Worm (Caenorhabditis elegans) whole organism, L1 larva: Measurements from ENCODE around the gene F09G2.2.

Source experiments
- aly-2 ChIP-seq: fragments of 150-350 bp; optimal IDR thresholded peaks from 2 replicates; lab custom pipeline; 2014; ENCODE audit warnings: missing biosample characterization, missing genetic modification characterization
- ceh-63 ChIP-seq: fragments of 200-800 bp; sonication (Bioruptor generic); optimal IDR thresholded peaks from 2 replicates; lab custom pipeline; 2018; ENCODE audit warnings: mild to moderate bottlenecking, missing genetic modification characterization, missing compliant biosample characterization
- elt-3 ChIP-seq, 6 experiments: fragments of 150-350 bp in 1 of 6; sonication (generic microtip); optimal IDR thresholded peaks; 2 replicates each; lab custom pipeline; 2017 to 2018; ENCODE audit warnings: missing biosample characterization in 6 of 6, missing genetic modification characterization in 6 of 6, inconsistent platforms in 1 of 6
- lsy-2 ChIP-seq, 2 experiments: fragments of 150-350 bp; optimal IDR thresholded peaks; 2 replicates each; lab custom pipeline; 2014; ENCODE audit warnings: missing biosample characterization in 2 of 2, missing genetic modification characterization in 2 of 2
- nhr-12 ChIP-seq: sonication (generic microtip); optimal IDR thresholded peaks from 2 replicates; lab custom pipeline; 2017; ENCODE audit warnings: missing biosample characterization, missing genetic modification characterization
- nhr-237 ChIP-seq: fragments of 150-350 bp; optimal IDR thresholded peaks from 2 replicates; lab custom pipeline; 2014; ENCODE audit warnings: missing biosample characterization, missing genetic modification characterization
- unc-62 ChIP-seq: fragments of 150-350 bp; optimal IDR thresholded peaks from 2 replicates; lab custom pipeline; 2014; ENCODE audit warnings: missing biosample characterization, missing genetic modification reagents, missing genetic modification characterization
- unc-86 ChIP-seq: sonication (generic microtip); optimal IDR thresholded peaks from 2 replicates; lab custom pipeline; 2016; ENCODE audit warnings: missing genetic modification characterization, missing compliant biosample characterization
- xbp-1 ChIP-seq: sonication (generic microtip); optimal IDR thresholded peaks from 2 replicates; lab custom pipeline; 2016; ENCODE audit warnings: missing genetic modification characterization, missing compliant biosample characterization
- zag-1 ChIP-seq: fragments of 150-350 bp; optimal IDR thresholded peaks from 2 replicates; lab custom pipeline; 2014; ENCODE audit warnings: missing biosample characterization, missing genetic modification characterization
- ztf-11 ChIP-seq, 2 experiments: sonication (generic microtip); optimal IDR thresholded peaks; 2 replicates each; lab custom pipeline; 2016 to 2017; ENCODE audit warnings: missing genetic modification characterization in 2 of 2, missing biosample characterization in 1 of 2, missing compliant biosample characterization in 1 of 2

DNA sequence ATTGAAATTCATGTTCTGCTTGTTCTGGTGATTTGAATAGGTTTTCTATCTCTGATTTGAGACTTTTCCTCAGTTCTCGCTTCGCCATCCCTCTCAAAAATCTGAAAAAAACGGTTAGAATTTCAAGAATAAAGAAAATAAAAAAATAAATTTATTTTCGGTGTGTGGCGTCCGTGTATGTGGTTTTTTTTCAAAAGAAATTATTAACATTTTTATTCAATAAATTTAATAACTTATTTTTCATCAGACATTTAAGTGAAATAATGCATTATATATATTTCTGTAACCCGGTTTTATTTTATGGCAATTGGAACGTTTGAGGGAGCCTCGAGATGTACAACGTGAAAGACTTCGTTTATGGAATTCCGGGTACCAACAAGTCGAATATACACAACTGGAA, 38.0 kb downstream of the F09G2.2 start, which contains the start of gene C05C8.5:
- TF ChIP-seq unc-86 (no peak), elt-3 (tag; optimal IDR thresholded peaks at IDR 0.05; lab: Kevin White, UChicago) (no peak), nhr-12 (tag; lab: Kevin White, UChicago) (no peak), nhr-237 (tag; lab: Kevin White, UChicago) (no peak), ztf-11 (tag; optimal IDR thresholded peaks at IDR 0.05; lab: Kevin White, UChicago) (no peak), unc-62 (GFP tag; lab: Kevin White, UChicago) (no peak), ceh-63 (GFP tag; lab: Kevin White, UChicago) (no peak), aly-2 (no peak), xbp-1 (tag; lab: Kevin White, UChicago) (no peak), lsy-2 (tag; optimal IDR thresholded peaks at IDR 0.05; lab: Kevin White, UChicago) (no peak), zag-1 (no peak)
